Worm (Caenorhabditis elegans): ENCODE results near the gene F13D11.4.

The F13D11.4 gene

ce11 chrX:5817078-5817477 is 17.5 kb downstream of the F13D11.4 start:
- TF ChIP-seq cebp-1 (GFP tag; IDR thresholded peaks at IDR 0.05) (no peak), cebp-1 (tag; optimal IDR thresholded peaks at IDR 0.05) (peak; percentile 11), ceh-58 (GFP tag; IDR thresholded peaks at IDR 0.05) (no peak)

- TF ChIP-seq him-1 (tag; optimal IDR thresholded peaks at IDR 0.05) (no peak), egl-44 (GFP tag; IDR thresholded peaks at IDR 0.05) (no peak), B0019.2 (GFP tag; conservative IDR thresholded peaks at IDR 0.05) (no peak), Y53F4B.3 (GFP tag; IDR thresholded peaks at IDR 0.05) (no peak), mcd-1 (GFP tag; IDR thresholded peaks at IDR 0.05) (0 out of 2 replicates have a peak, but pooled peaks have one; percentile 7), Y79H2A.3 (GFP tag; conservative IDR thresholded peaks at IDR 0.05) (no peak), ceh-100 (GFP tag; IDR thresholded peaks at IDR 0.05) (no peak), xnd-1 (tag; optimal IDR thresholded peaks at IDR 0.05) (no peak), pbrm-1 (GFP tag; IDR thresholded peaks at IDR 0.05) (no peak), madf-10 (tag; optimal IDR thresholded peaks at IDR 0.05) (peak; percentile 98), repo-1 (tag; optimal IDR thresholded peaks at IDR 0.05) (no peak), aptf-3 (GFP tag; IDR thresholded peaks at IDR 0.05) (0 out of 2 replicates have a peak, but pooled peaks have one; percentile 42), B0035.1 (tag; optimal IDR thresholded peaks at IDR 0.05) (no peak), unc-130 (GFP tag; optimal IDR thresholded peaks at IDR 0.05) (no peak), egl-18 (GFP tag; IDR thresholded peaks at IDR 0.05) (no peak), unc-62 (GFP tag; optimal IDR thresholded peaks at IDR 0.05) (no peak), ceh-79 (tag; optimal IDR thresholded peaks at IDR 0.05) (no peak), nhr-179 (tag; optimal IDR thresholded peaks at IDR 0.05) (no peak), akir-1 (GFP tag; optimal IDR thresholded peaks at IDR 0.05) (no peak), snpc-1.3 (tag; optimal IDR thresholded peaks at IDR 0.05; ENCODE audit: insufficient read depth) (no peak), ztf-22 (GFP tag; optimal IDR thresholded peaks at IDR 0.05) (no peak), K12H6.12 (tag; optimal IDR thresholded peaks at IDR 0.05) (peak; percentile 17), zfh-2 (GFP tag; conservative IDR thresholded peaks at IDR 0.05) (peak; percentile 85), bed-2 (GFP tag; IDR thresholded peaks at IDR 0.05) (0 out of 2 replicates have a peak, but pooled peaks have one; percentile 23)
These were observed 18.3 kb downstream of the F13D11.4 start for ce11 chrX:5816346-5816745.

ce11 chrX:5815343-5815742 is 19.3 kb downstream of the F13D11.4 start:
- TF ChIP-seq ZK185.1 (tag; optimal IDR thresholded peaks at IDR 0.05; ENCODE audit: poor library complexity, severe bottlenecking) (no peak), K11D2.4 (GFP tag; IDR thresholded peaks at IDR 0.05) (no peak), madf-8 (GFP tag; conservative IDR thresholded peaks at IDR 0.05) (no peak), ama-1 (optimal IDR thresholded peaks at IDR 0.05) (no peak), ama-1 (GFP tag; optimal IDR thresholded peaks at IDR 0.05) (no peak), him-1 (tag; optimal IDR thresholded peaks at IDR 0.05) (no peak), let-607 (tag; optimal IDR thresholded peaks at IDR 0.05) (no peak), B0261.1 (tag; optimal IDR thresholded peaks at IDR 0.05) (no peak), F10E7.11 (tag; optimal IDR thresholded peaks at IDR 0.05) (no peak), lag-1 (GFP tag; IDR thresholded peaks at IDR 0.05) (no peak), mcd-1 (GFP tag; IDR thresholded peaks at IDR 0.05) (no peak), mes-4 (tag; optimal IDR thresholded peaks at IDR 0.05) (no peak), ztf-3 (GFP tag; optimal IDR thresholded peaks at IDR 0.05) (no peak), lin-35 (GFP tag; optimal IDR thresholded peaks at IDR 0.05) (no peak), nhr-120 (GFP tag; IDR thresholded peaks at IDR 0.05) (no peak), tlf-1 (GFP tag; optimal IDR thresholded peaks at IDR 0.05) (no peak), ceh-58 (GFP tag; IDR thresholded peaks at IDR 0.05) (no peak), repo-1 (tag; optimal IDR thresholded peaks at IDR 0.05) (no peak), lir-1 (GFP tag; conservative IDR thresholded peaks at IDR 0.05) (no peak), Y53G8AR.9 (GFP tag; conservative IDR thresholded peaks at IDR 0.05) (no peak), C06A6.2 (GFP tag; conservative IDR thresholded peaks at IDR 0.05) (no peak)

Measured in whole organism, young adult.